Fruit fly (Drosophila melanogaster) whole organism, embryonic: ENCODE results near the gene Nsun2.

Source experiments
- Abd-B ChIP-seq: fragments of 200-800 bp; sonication (Bioruptor generic); optimal IDR thresholded peaks from 2 replicates; lab custom pipeline; 2018; ENCODE audit warnings: missing biosample characterization, mild to moderate bottlenecking, missing genetic modification characterization, moderate library complexity
- CG10431 ChIP-seq: fragments of 200-800 bp; sonication (Bioruptor generic); optimal IDR thresholded peaks from 3 replicates; lab custom pipeline; 2018; ENCODE audit warnings: missing biosample characterization, mild to moderate bottlenecking, missing genetic modification characterization
- CG10979 ChIP-seq: fragments of 200-800 bp; sonication (Bioruptor generic); optimal IDR thresholded peaks from 2 replicates; lab custom pipeline; 2018; ENCODE audit warnings: missing biosample characterization, mild to moderate bottlenecking, missing genetic modification characterization, moderate library complexity
- CG11504 ChIP-seq: fragments of 200-800 bp; sonication (Bioruptor generic); optimal IDR thresholded peaks from 3 replicates; lab custom pipeline; 2019; ENCODE audit warnings: missing biosample characterization, mild to moderate bottlenecking, missing genetic modification characterization, moderate library complexity
- CG13287 ChIP-seq: fragments of 200-800 bp; sonication (Bioruptor generic); IDR thresholded peaks from 2 replicates; pipeline ENCODE4 v1.3.6; 2022; ENCODE audit warnings: missing biosample characterization, missing genetic modification characterization; ENCODE audit not compliant: partially characterized antibody
- CG15479 ChIP-seq: fragments of 200-800 bp; sonication (Bioruptor generic); optimal IDR thresholded peaks from 3 replicates; lab custom pipeline; 2019; ENCODE audit warnings: missing biosample characterization, mild to moderate bottlenecking, missing genetic modification characterization, moderate library complexity
- CG15601 ChIP-seq: fragments of 200-800 bp; sonication (Bioruptor generic); optimal IDR thresholded peaks from 3 replicates; lab custom pipeline; 2019; ENCODE audit warnings: missing biosample characterization, mild to moderate bottlenecking, missing genetic modification characterization, moderate library complexity
- CG1603 ChIP-seq: fragments of 200-800 bp; sonication (Bioruptor generic); optimal IDR thresholded peaks from 2 replicates; lab custom pipeline; 2019; ENCODE audit warnings: missing biosample characterization, mild to moderate bottlenecking, missing genetic modification characterization, moderate library complexity
- CG17612 ChIP-seq: fragments of 200-800 bp; sonication (Bioruptor generic); IDR thresholded peaks from 2 replicates; pipeline ENCODE4 v1.3.6; 2022; ENCODE audit warnings: missing biosample characterization, missing genetic modification characterization
- CG31224 ChIP-seq: fragments of 200-800 bp; sonication (Bioruptor generic); IDR thresholded peaks from 2 replicates; pipeline ENCODE4 v1.3.6; 2022; ENCODE audit warnings: missing biosample characterization, missing genetic modification characterization
- CG3163 ChIP-seq: fragments of 200-800 bp; sonication (Bioruptor generic); optimal IDR thresholded peaks from 3 replicates; lab custom pipeline; 2016; ENCODE audit warnings: missing biosample characterization, missing genetic modification characterization
- CG32772 ChIP-seq: fragments of 200-800 bp; sonication (Bioruptor generic); IDR thresholded peaks from 2 replicates; pipeline ENCODE4 v1.3.6; 2022; ENCODE audit warnings: missing biosample characterization, missing genetic modification characterization
- CG4360 ChIP-seq: fragments of 200-800 bp; sonication (Bioruptor generic); IDR thresholded peaks from 2 replicates; pipeline ENCODE4 v1.3.6; 2022; ENCODE audit warnings: missing biosample characterization, missing genetic modification characterization
- CG7963 ChIP-seq: fragments of 200-800 bp; sonication (Bioruptor generic); IDR thresholded peaks from 3 replicates; pipeline ENCODE4 v1.3.6; 2022; ENCODE audit warnings: missing biosample characterization, missing genetic modification characterization; ENCODE audit not compliant: partially characterized antibody
- CG8388 ChIP-seq: fragments of 200-800 bp; sonication (Bioruptor generic); optimal IDR thresholded peaks from 2 replicates; lab custom pipeline; 2019; ENCODE audit warnings: missing biosample characterization, mild to moderate bottlenecking, missing genetic modification characterization, moderate library complexity
- CG8478 ChIP-seq: fragments of >200 bp; optimal IDR thresholded peaks from 2 replicates; lab custom pipeline; 2018
- CG8944 ChIP-seq: fragments of 200-800 bp; sonication (Bioruptor generic); optimal IDR thresholded peaks from 3 replicates; lab custom pipeline; 2016; ENCODE audit warnings: missing biosample characterization, missing genetic modification characterization
- CG9727 ChIP-seq: fragments of 200-800 bp; sonication (Bioruptor generic); optimal IDR thresholded peaks from 3 replicates; lab custom pipeline; 2017; ENCODE audit warnings: missing biosample characterization, mild to moderate bottlenecking, missing genetic modification characterization
- Dref ChIP-seq: fragments of 200-800 bp; sonication (Bioruptor generic); IDR thresholded peaks from 2 replicates; pipeline ENCODE4 v1.3.6; 2022; ENCODE audit warnings: missing biosample characterization, missing genetic modification characterization
- E2f2 ChIP-seq: fragments of 200-800 bp; sonication (Bioruptor generic); IDR thresholded peaks from 2 replicates; pipeline ENCODE4 v1.3.6; 2022; ENCODE audit warnings: missing biosample characterization, missing genetic modification characterization
- Ets97D ChIP-seq: fragments of 200-800 bp; sonication (Bioruptor generic); optimal IDR thresholded peaks from 3 replicates; lab custom pipeline; 2016; ENCODE audit warnings: missing biosample characterization, missing genetic modification characterization
- Gug ChIP-seq: fragments of 200-800 bp; sonication (Bioruptor generic); IDR thresholded peaks from 4 replicates; pipeline ENCODE4 v1.3.6; 2022; ENCODE audit warnings: missing biosample characterization, missing genetic modification characterization
- HLH54F ChIP-seq: fragments of 200-800 bp; sonication (Bioruptor generic); optimal IDR thresholded peaks from 3 replicates; lab custom pipeline; 2016; ENCODE audit warnings: missing biosample characterization, missing genetic modification characterization
- Hr78 ChIP-seq, 2 experiments: fragments of 200-800 bp in 1 of 2; fragments of >200 bp in 1 of 2; sonication (Bioruptor generic) in 1 of 2; optimal IDR thresholded peaks; 2 replicates each; lab custom pipeline; 2017 to 2019; ENCODE audit warnings: missing biosample characterization in 2 of 2, missing genetic modification characterization in 2 of 2, mild to moderate bottlenecking in 1 of 2, moderate library complexity in 1 of 2
- Kr ChIP-seq: fragments of 200-800 bp; sonication (Bioruptor generic); optimal IDR thresholded peaks from 2 replicates; lab custom pipeline; 2017; ENCODE audit warnings: missing biosample characterization, mild to moderate bottlenecking, missing genetic modification characterization
- Myb ChIP-seq: fragments of 200-800 bp; sonication (Bioruptor generic); optimal IDR thresholded peaks from 2 replicates; lab custom pipeline; 2016; ENCODE audit warnings: missing biosample characterization, missing genetic modification characterization
- NFAT ChIP-seq: fragments of 200-800 bp; sonication (Bioruptor generic); IDR thresholded peaks from 2 replicates; pipeline ENCODE4 v1.3.6; 2022; ENCODE audit warnings: missing biosample characterization, missing genetic modification characterization
- Neu2 ChIP-seq: fragments of 200-800 bp; sonication (Bioruptor generic); optimal IDR thresholded peaks from 3 replicates; lab custom pipeline; 2016; ENCODE audit warnings: missing biosample characterization, missing genetic modification characterization, borderline replicate concordance
- Opbp ChIP-seq: fragments of 200-800 bp; sonication (Bioruptor generic); IDR thresholded peaks from 3 replicates; pipeline ENCODE4 v1.3.6; 2022; ENCODE audit warnings: missing biosample characterization, missing genetic modification characterization; ENCODE audit not compliant: partially characterized antibody
- Scr ChIP-seq: fragments of 200-800 bp; sonication (Bioruptor generic); IDR thresholded peaks from 2 replicates; pipeline ENCODE4 v1.3.6; 2022; ENCODE audit warnings: missing biosample characterization, missing genetic modification characterization; ENCODE audit not compliant: partially characterized antibody
- Sin3A ChIP-seq: fragments of >200 bp; optimal IDR thresholded peaks from 2 replicates; lab custom pipeline; 2018
- Xbp1 ChIP-seq: fragments of 200-800 bp; sonication (Bioruptor generic); optimal IDR thresholded peaks from 3 replicates; lab custom pipeline; 2016; ENCODE audit warnings: missing biosample characterization, mild to moderate bottlenecking, missing genetic modification characterization
- amos ChIP-seq: fragments of 200-800 bp; sonication (Bioruptor generic); IDR thresholded peaks from 2 replicates; pipeline ENCODE4 v1.3.6; 2022; ENCODE audit warnings: missing biosample characterization, missing genetic modification characterization; ENCODE audit not compliant: partially characterized antibody
- btn ChIP-seq: fragments of 200-800 bp; sonication (Bioruptor generic); optimal IDR thresholded peaks from 2 replicates; lab custom pipeline; 2016; ENCODE audit warnings: missing biosample characterization, missing genetic modification characterization
- chif ChIP-seq, 2 experiments: fragments of 200-800 bp; sonication (Bioruptor generic); optimal IDR thresholded peaks; 3 replicates each; lab custom pipeline; 2016; ENCODE audit warnings: missing biosample characterization in 2 of 2, missing genetic modification characterization in 2 of 2
- crp ChIP-seq, 2 experiments: fragments of 200-800 bp; sonication (Bioruptor generic); optimal IDR thresholded peaks; 2 replicates in 1 of 2; 3 replicates in 1 of 2; lab custom pipeline; 2017; ENCODE audit warnings: missing biosample characterization in 2 of 2, missing genetic modification characterization in 2 of 2, mild to moderate bottlenecking in 1 of 2, moderate library complexity in 1 of 2
- h ChIP-seq: fragments of >200 bp; optimal IDR thresholded peaks from 2 replicates; lab custom pipeline; 2017
- hbn ChIP-seq: fragments of 200-800 bp; sonication (Bioruptor generic); IDR thresholded peaks from 2 replicates; pipeline ENCODE4 v1.3.6; 2022; ENCODE audit warnings: missing biosample characterization, missing genetic modification characterization; ENCODE audit not compliant: partially characterized antibody
- insv ChIP-seq, 2 experiments: fragments of 200-800 bp; sonication (Bioruptor generic); optimal IDR thresholded peaks; 3 replicates each; lab custom pipeline; 2016 to 2018; ENCODE audit warnings: missing biosample characterization in 2 of 2, missing genetic modification characterization in 2 of 2
- lilli ChIP-seq: fragments of 200-800 bp; sonication (Bioruptor generic); optimal IDR thresholded peaks from 3 replicates; lab custom pipeline; 2016; ENCODE audit warnings: missing biosample characterization, missing genetic modification characterization
- lmd ChIP-seq: fragments of 200-800 bp; sonication (Bioruptor generic); IDR thresholded peaks from 2 replicates; pipeline ENCODE4 v1.3.6; 2022; ENCODE audit warnings: missing biosample characterization, missing genetic modification characterization
- maf-S ChIP-seq: fragments of 200-800 bp; sonication (Bioruptor generic); optimal IDR thresholded peaks from 2 replicates; lab custom pipeline; 2016; ENCODE audit warnings: missing biosample characterization, missing genetic modification characterization
- mam ChIP-seq: fragments of 200-800 bp; sonication (Bioruptor generic); optimal IDR thresholded peaks from 3 replicates; lab custom pipeline; 2016; ENCODE audit warnings: missing biosample characterization, missing genetic modification characterization
- sqz ChIP-seq: fragments of 200-800 bp; sonication (Bioruptor generic); optimal IDR thresholded peaks from 3 replicates; lab custom pipeline; 2018; ENCODE audit warnings: missing biosample characterization, mild to moderate bottlenecking, missing genetic modification characterization
- stwl ChIP-seq: fragments of 200-800 bp; sonication (Bioruptor generic); optimal IDR thresholded peaks from 3 replicates; lab custom pipeline; 2018; ENCODE audit warnings: missing biosample characterization, mild to moderate bottlenecking, missing genetic modification characterization, moderate library complexity
- tgo ChIP-seq: fragments of 200-800 bp; sonication (Bioruptor generic); IDR thresholded peaks from 3 replicates; pipeline ENCODE4 v1.3.6; 2022; ENCODE audit warnings: missing biosample characterization, missing genetic modification characterization
- trem ChIP-seq: fragments of 200-800 bp; optimal IDR thresholded peaks from 3 replicates; lab custom pipeline; 2019; ENCODE audit warnings: missing biosample characterization, mild to moderate bottlenecking, missing genetic modification characterization, moderate library complexity
- zen ChIP-seq: fragments of 200-800 bp; sonication (Bioruptor generic); optimal IDR thresholded peaks from 3 replicates; lab custom pipeline; 2018; ENCODE audit warnings: missing biosample characterization, mild to moderate bottlenecking, missing genetic modification characterization, moderate library complexity

The Nsun2 gene

dm6 chrX:4116834-4117736 lies 3.6 kb upstream of the Nsun2 start, which contains the start of the genes tyf and Tip60 (continued):
- TF ChIP-seq Opbp (GFP tag; lab: Robert Waterston, UW) (peak; percentile 58; the same call in 1 of the 3 replicates), tgo (no peak), btn (GFP tag; lab: Kevin White, UChicago) (no peak), CG9727 (GFP tag; lab: Kevin White, UChicago) (peak; percentile 30), CG13287 (GFP tag; lab: Robert Waterston, UW) (peak; percentile 52), lmd (GFP tag; lab: Robert Waterston, UW) (peak; percentile 24; the same call in 1 of the 2 replicates), CG1603 (tag; lab: Kevin White, UChicago) (peak; percentile 51), CG31224 (no peak), amos (peak; percentile 71), E2f2 (GFP tag; lab: Robert Waterston, UW) (peak; percentile 54), CG7963 (GFP tag; lab: Robert Waterston, UW) (0 out of 3 replicates have a peak, but pooled peaks have one; percentile 9), HLH54F (GFP tag; lab: Kevin White, UChicago) (peak; percentile 37), Xbp1 (GFP tag; lab: Kevin White, UChicago) (peak; percentile 28), Myb (GFP tag; lab: Kevin White, UChicago) (peak; percentile 62), CG15601 (tag; lab: Kevin White, UChicago) (no peak), CG10979 (tag; lab: Kevin White, UChicago) (no peak), Scr (GFP tag; lab: Robert Waterston, UW) (peak; percentile 47), Sin3A (lab: Kevin White, UChicago) (peak; percentile 68), Neu2 (GFP tag; lab: Kevin White, UChicago) (no peak), CG8388 (GFP tag; lab: Kevin White, UChicago) (no peak), insv (GFP tag; optimal IDR thresholded peaks at IDR 0.05; lab: Kevin White, UChicago) (no peak), lilli (GFP tag; lab: Kevin White, UChicago) (peak; percentile 23), CG8944 (GFP tag; lab: Kevin White, UChicago) (no peak), CG4360 (peak; percentile 52; the same call in 1 of the 2 replicates), CG15479 (peak; percentile 69), stwl (tag; lab: Kevin White, UChicago) (peak; percentile 78), CG17612 (GFP tag; lab: Robert Waterston, UW) (no peak), CG10431 (GFP tag; lab: Kevin White, UChicago) (peak; percentile 4), hbn (peak; percentile 40; the same call in 1 of the 2 replicates), mam (GFP tag; lab: Kevin White, UChicago) (peak; percentile 36), h (lab: Kevin White, UChicago) (no peak), Abd-B (no peak), chif (GFP tag; optimal IDR thresholded peaks at IDR 0.05; lab: Kevin White, UChicago) (peak in 1 of 2 experiments; percentile 1), maf-S (GFP tag; lab: Kevin White, UChicago) (peak; percentile 27), Dref (GFP tag; lab: Robert Waterston, UW) (peak; percentile 83), trem (tag; lab: Kevin White, UChicago) (peak; percentile 98), Hr78 (GFP tag; optimal IDR thresholded peaks at IDR 0.05; lab: Kevin White, UChicago) (peak in 1 of 2 experiments; percentile 29), CG11504 (no peak), Gug (GFP tag; lab: Robert Waterston, UW) (peak; percentile 34; the same call in 1 of the 4 replicates), CG3163 (GFP tag; lab: Kevin White, UChicago) (no peak), NFAT (GFP tag; lab: Robert Waterston, UW) (peak; percentile 29; the same call in 1 of the 2 replicates), Ets97D (GFP tag; lab: Kevin White, UChicago) (peak; percentile 25), CG8478 (lab: Kevin White, UChicago) (peak; percentile 56), CG32772 (peak; percentile 51; the same call in 1 of the 2 replicates), Kr (no peak), crp (GFP tag; optimal IDR thresholded peaks at IDR 0.05; lab: Kevin White, UChicago) (peak in 1 of 2 experiments; percentile 24), zen (tag; lab: Kevin White, UChicago) (peak; percentile 42), sqz (GFP tag; lab: Kevin White, UChicago) (peak; percentile 81)
